Worm (Caenorhabditis elegans): ENCODE data around the gene F14D7.2.
"Not testable (repeated sequence)": the region's sequence is repeated elsewhere in the genome, so short reads cannot be mapped to it uniquely, and the experiment has no call there.

- TF ChIP-seq dmd-9 (GFP tag; IDR thresholded peaks at IDR 0.05); T26A8.4 (GFP tag; IDR thresholded peaks at IDR 0.05); daf-12 (tag; optimal IDR thresholded peaks at IDR 0.05); unc-130 (GFP tag; optimal IDR thresholded peaks at IDR 0.05); nhr-237 (tag; optimal IDR thresholded peaks at IDR 0.05); dmd-6 (GFP tag; IDR thresholded peaks at IDR 0.05); snpc-4 (tag; optimal IDR thresholded peaks at IDR 0.05); skn-1 (tag; optimal IDR thresholded peaks at IDR 0.05): not testable (repeated sequence)
Measured at ce11 chrV:14306771-14307170, 13.3 kb upstream of the F14D7.2 start, which contains the start of gene spig-4.
